Fruit fly (Drosophila melanogaster) whole organism, adult: ENCODE measurements around the gene CG13601.

Source experiments
- CG11617 ChIP-seq: fragments of 200-800 bp; sonication (Bioruptor generic); optimal IDR thresholded peaks from 2 replicates; lab custom pipeline; 2017; ENCODE audit warnings: mild to moderate bottlenecking, missing biosample characterization, missing genetic modification reagents, missing genetic modification characterization
- CG33017 ChIP-seq: fragments of 200-800 bp; sonication (Bioruptor generic); optimal IDR thresholded peaks from 2 replicates; lab custom pipeline; 2018; ENCODE audit warnings: missing biosample characterization, mild to moderate bottlenecking, missing genetic modification characterization, moderate library complexity
- Clk ChIP-seq: fragments of 200-800 bp; sonication (Bioruptor generic); optimal IDR thresholded peaks from 2 replicates; lab custom pipeline; 2017; ENCODE audit warnings: missing biosample characterization, missing genetic modification characterization

- TF ChIP-seq CG33017 (tag; lab: Kevin White, UChicago) = no peak
- TF ChIP-seq Clk (GFP tag; lab: Kevin White, UChicago) = no peak
- TF ChIP-seq CG11617 (GFP tag; lab: Kevin White, UChicago) = no peak
Measured at dm6 chr3R:23893460-23893859, 34.0 kb downstream of the CG13601 start, which contains the start of gene tbrd-1.
